Fruit fly (Drosophila melanogaster) whole organism, embryonic: ENCODE measurements around the gene CG13465.

Experiments
- Adf1 ChIP-seq: fragments of 200-800 bp; sonication (Bioruptor generic); IDR thresholded peaks from 2 replicates; pipeline ENCODE4 v1.3.6; 2022; ENCODE audit warnings: missing biosample characterization, missing genetic modification characterization
- C15 ChIP-seq: fragments of 200-800 bp; sonication (Bioruptor generic); IDR thresholded peaks from 3 replicates; pipeline ENCODE4 v1.3.6; 2022; ENCODE audit warnings: missing biosample characterization, missing genetic modification characterization
- CG10147 ChIP-seq: fragments of 200-800 bp; sonication (Bioruptor generic); optimal IDR thresholded peaks from 2 replicates; lab custom pipeline; 2019; ENCODE audit warnings: missing biosample characterization, mild to moderate bottlenecking, missing genetic modification characterization, moderate library complexity
- CG1024 ChIP-seq: fragments of 200-800 bp; sonication (Bioruptor generic); IDR thresholded peaks from 2 replicates; pipeline ENCODE4 v1.3.6; 2022; ENCODE audit warnings: missing biosample characterization, missing genetic modification characterization
- CG10431 ChIP-seq: fragments of 200-800 bp; sonication (Bioruptor generic); optimal IDR thresholded peaks from 3 replicates; lab custom pipeline; 2018; ENCODE audit warnings: missing biosample characterization, mild to moderate bottlenecking, missing genetic modification characterization
- CG10959 ChIP-seq: fragments of 200-800 bp; sonication (Bioruptor generic); IDR thresholded peaks from 2 replicates; pipeline ENCODE4 v1.3.6; 2022; ENCODE audit warnings: missing biosample characterization, missing genetic modification characterization
- CG12391 ChIP-seq: fragments of 200-800 bp; sonication (Bioruptor generic); optimal IDR thresholded peaks from 3 replicates; lab custom pipeline; 2018; ENCODE audit warnings: missing biosample characterization, mild to moderate bottlenecking, missing genetic modification characterization, moderate library complexity
- CG17359 ChIP-seq: fragments of 200-800 bp; sonication (Bioruptor generic); optimal IDR thresholded peaks from 3 replicates; lab custom pipeline; 2018; ENCODE audit warnings: missing biosample characterization, mild to moderate bottlenecking, missing genetic modification characterization, moderate library complexity
- CG17361 ChIP-seq: fragments of 200-800 bp; sonication (Bioruptor generic); IDR thresholded peaks from 3 replicates; pipeline ENCODE4 v1.3.6; 2022; ENCODE audit warnings: missing biosample characterization, missing genetic modification characterization
- CG18262 ChIP-seq: fragments of 200-800 bp; optimal IDR thresholded peaks from 3 replicates; lab custom pipeline; 2019; ENCODE audit warnings: missing biosample characterization, mild to moderate bottlenecking, missing genetic modification characterization, moderate library complexity
- CG1832 ChIP-seq: fragments of 200-800 bp; sonication (Bioruptor generic); optimal IDR thresholded peaks from 2 replicates; lab custom pipeline; 2017; ENCODE audit warnings: missing biosample characterization, mild to moderate bottlenecking, missing genetic modification characterization, inconsistent platforms
- CG18476 ChIP-seq: fragments of 200-800 bp; sonication (Bioruptor generic); optimal IDR thresholded peaks from 2 replicates; lab custom pipeline; 2016; ENCODE audit warnings: missing biosample characterization, mild to moderate bottlenecking, missing genetic modification characterization
- CG18619 ChIP-seq: fragments of 200-800 bp; sonication (Bioruptor generic); optimal IDR thresholded peaks from 3 replicates; lab custom pipeline; 2017; ENCODE audit warnings: missing biosample characterization, mild to moderate bottlenecking, missing genetic modification characterization
- CG2120 ChIP-seq: fragments of 200-800 bp; sonication (Bioruptor generic); optimal IDR thresholded peaks from 3 replicates; lab custom pipeline; 2016; ENCODE audit warnings: missing biosample characterization, missing genetic modification characterization
- CG31388 ChIP-seq: fragments of 200-800 bp; sonication (Bioruptor generic); optimal IDR thresholded peaks from 2 replicates; lab custom pipeline; 2016; ENCODE audit warnings: missing biosample characterization, missing genetic modification characterization
- CG34224 ChIP-seq: fragments of 200-800 bp; sonication (Bioruptor generic); IDR thresholded peaks from 3 replicates; pipeline ENCODE4 v1.3.6; 2022; ENCODE audit warnings: missing biosample characterization, missing genetic modification characterization; ENCODE audit not compliant: partially characterized antibody
- CG4360 ChIP-seq: fragments of 200-800 bp; sonication (Bioruptor generic); IDR thresholded peaks from 2 replicates; pipeline ENCODE4 v1.3.6; 2022; ENCODE audit warnings: missing biosample characterization, missing genetic modification characterization
- CG6254 ChIP-seq: fragments of 200-800 bp; sonication (Bioruptor generic); optimal IDR thresholded peaks from 3 replicates; lab custom pipeline; 2017; ENCODE audit warnings: mild to moderate bottlenecking, missing biosample characterization, missing genetic modification reagents, missing genetic modification characterization
- CG6791 ChIP-seq: fragments of 200-800 bp; sonication (Bioruptor generic); IDR thresholded peaks from 3 replicates; pipeline ENCODE4 v1.3.6; 2022; ENCODE audit warnings: missing biosample characterization, missing genetic modification characterization; ENCODE audit not compliant: partially characterized antibody
- CG7357 ChIP-seq: fragments of 200-800 bp; sonication (Bioruptor generic); IDR thresholded peaks from 3 replicates; pipeline ENCODE4 v1.3.6; 2022; ENCODE audit warnings: missing biosample characterization, missing genetic modification characterization
- CG7963 ChIP-seq: fragments of 200-800 bp; sonication (Bioruptor generic); IDR thresholded peaks from 3 replicates; pipeline ENCODE4 v1.3.6; 2022; ENCODE audit warnings: missing biosample characterization, missing genetic modification characterization; ENCODE audit not compliant: partially characterized antibody
- CG8478 ChIP-seq: fragments of >200 bp; optimal IDR thresholded peaks from 2 replicates; lab custom pipeline; 2018
- CG9437 ChIP-seq: fragments of 200-800 bp; sonication (Bioruptor generic); optimal IDR thresholded peaks from 2 replicates; lab custom pipeline; 2018; ENCODE audit warnings: missing biosample characterization, mild to moderate bottlenecking, missing genetic modification characterization
- CG9727 ChIP-seq: fragments of 200-800 bp; sonication (Bioruptor generic); optimal IDR thresholded peaks from 3 replicates; lab custom pipeline; 2017; ENCODE audit warnings: missing biosample characterization, mild to moderate bottlenecking, missing genetic modification characterization
- CHES-1-like ChIP-seq: fragments of 200-800 bp; sonication (Bioruptor generic); optimal IDR thresholded peaks from 2 replicates; lab custom pipeline; 2016; ENCODE audit warnings: missing biosample characterization, missing genetic modification characterization
- Fer2 ChIP-seq: fragments of 200-800 bp; sonication (Bioruptor generic); optimal IDR thresholded peaks from 2 replicates; lab custom pipeline; 2018; ENCODE audit warnings: missing biosample characterization, mild to moderate bottlenecking, missing genetic modification characterization, moderate library complexity
- Fer3 ChIP-seq: fragments of 200-800 bp; sonication (Bioruptor generic); optimal IDR thresholded peaks from 2 replicates; lab custom pipeline; 2018; ENCODE audit warnings: missing biosample characterization, mild to moderate bottlenecking, missing genetic modification characterization, moderate library complexity
- Sry-β ChIP-seq: fragments of 200-800 bp; sonication (Bioruptor generic); optimal IDR thresholded peaks from 2 replicates; lab custom pipeline; 2018; ENCODE audit warnings: missing biosample characterization, mild to moderate bottlenecking, missing genetic modification characterization, moderate library complexity
- Ssrp ChIP-seq: fragments of 200-800 bp; sonication (Bioruptor generic); optimal IDR thresholded peaks from 2 replicates; lab custom pipeline; 2018; ENCODE audit warnings: missing biosample characterization, mild to moderate bottlenecking, missing genetic modification characterization, moderate library complexity
- az2 ChIP-seq: fragments of 200-800 bp; sonication (Bioruptor generic); optimal IDR thresholded peaks from 3 replicates; lab custom pipeline; 2016; ENCODE audit warnings: missing biosample characterization, missing genetic modification characterization
- cg ChIP-seq: fragments of 200-800 bp; sonication (Bioruptor generic); optimal IDR thresholded peaks from 3 replicates; lab custom pipeline; 2019; ENCODE audit warnings: missing biosample characterization, mild to moderate bottlenecking, missing genetic modification characterization, moderate library complexity
- cwo ChIP-seq: fragments of 200-800 bp; sonication (Bioruptor generic); optimal IDR thresholded peaks from 3 replicates; lab custom pipeline; 2017; ENCODE audit warnings: missing biosample characterization, missing genetic modification characterization, mild to moderate bottlenecking, moderate library complexity, missing genetic modification reagents
- da ChIP-seq: fragments of 200-800 bp; sonication (Bioruptor generic); optimal IDR thresholded peaks from 2 replicates; lab custom pipeline; 2016; ENCODE audit warnings: missing biosample characterization, missing genetic modification characterization
- eve ChIP-seq, 2 experiments: fragments of >200 bp; optimal IDR thresholded peaks; 2 replicates each; lab custom pipeline; 2017; ENCODE audit warnings: missing biosample characterization in 2 of 2, missing genetic modification characterization in 2 of 2
- gce ChIP-seq: fragments of 200-800 bp; sonication (Bioruptor generic); IDR thresholded peaks from 3 replicates; pipeline ENCODE4 v1.3.6; 2022; ENCODE audit warnings: missing biosample characterization, missing genetic modification characterization
- gcm ChIP-seq: fragments of 200-800 bp; sonication (Bioruptor generic); optimal IDR thresholded peaks from 2 replicates; lab custom pipeline; 2019; ENCODE audit warnings: missing biosample characterization, mild to moderate bottlenecking, missing genetic modification characterization, moderate library complexity
- grn ChIP-seq: fragments of 200-800 bp; sonication (Bioruptor generic); optimal IDR thresholded peaks from 3 replicates; lab custom pipeline; 2017; ENCODE audit warnings: missing biosample characterization, missing genetic modification characterization
- gsb ChIP-seq: fragments of 200-800 bp; sonication (Bioruptor generic); IDR thresholded peaks from 2 replicates; pipeline ENCODE4 v1.3.6; 2022; ENCODE audit warnings: missing biosample characterization, missing genetic modification characterization
- insv ChIP-seq, 2 experiments: fragments of 200-800 bp; sonication (Bioruptor generic); optimal IDR thresholded peaks; 3 replicates each; lab custom pipeline; 2016 to 2018; ENCODE audit warnings: missing biosample characterization in 2 of 2, missing genetic modification characterization in 2 of 2
- ken ChIP-seq: fragments of 200-800 bp; sonication (Bioruptor generic); IDR thresholded peaks from 3 replicates; pipeline ENCODE4 v1.3.6; 2022; ENCODE audit warnings: missing biosample characterization, missing genetic modification characterization
- salm ChIP-seq: fragments of 200-800 bp; sonication (Bioruptor generic); optimal IDR thresholded peaks from 2 replicates; lab custom pipeline; 2018; ENCODE audit warnings: missing biosample characterization, mild to moderate bottlenecking, missing genetic modification characterization
- schlank ChIP-seq: fragments of 200-800 bp; sonication (Bioruptor generic); optimal IDR thresholded peaks from 2 replicates; lab custom pipeline; 2018; ENCODE audit warnings: missing biosample characterization, mild to moderate bottlenecking, missing genetic modification characterization
- slp2 ChIP-seq: fragments of 200-800 bp; sonication (Bioruptor generic); optimal IDR thresholded peaks from 2 replicates; lab custom pipeline; 2016; ENCODE audit warnings: missing biosample characterization, missing genetic modification characterization
- stwl ChIP-seq: fragments of 200-800 bp; sonication (Bioruptor generic); optimal IDR thresholded peaks from 3 replicates; lab custom pipeline; 2018; ENCODE audit warnings: missing biosample characterization, mild to moderate bottlenecking, missing genetic modification characterization, moderate library complexity
- twi ChIP-seq: fragments of 200-800 bp; optimal IDR thresholded peaks from 2 replicates; lab custom pipeline; 2019; ENCODE audit warnings: missing biosample characterization, mild to moderate bottlenecking, missing genetic modification characterization, moderate library complexity
- usp ChIP-seq: fragments of >200 bp; optimal IDR thresholded peaks from 2 replicates; lab custom pipeline; 2017; ENCODE audit warnings: missing biosample characterization, missing genetic modification characterization
- wdn ChIP-seq: fragments of 200-800 bp; sonication (Bioruptor generic); IDR thresholded peaks from 2 replicates; pipeline ENCODE4 v1.3.6; 2022; ENCODE audit warnings: missing biosample characterization, missing genetic modification characterization
- zf30C ChIP-seq: fragments of 200-800 bp; sonication (Bioruptor generic); optimal IDR thresholded peaks from 3 replicates; lab custom pipeline; 2018; ENCODE audit warnings: missing biosample characterization, mild to moderate bottlenecking, missing genetic modification characterization

The CG13465 gene

dm6 chr3L:14977536-14978495, 33.7 kb upstream of the CG13465 start (continued):
- TF ChIP-seq CG9437 (GFP tag; lab: Kevin White, UChicago) (peak; percentile 71), gce (GFP tag; lab: Robert Waterston, UW) (0 out of 3 replicates have a peak, but pooled peaks have one; percentile 25), CG17361 (peak; percentile 91), CG2120 (GFP tag; lab: Kevin White, UChicago) (no peak), cwo (GFP tag; lab: Kevin White, UChicago) (no peak), CG6254 (GFP tag; lab: Kevin White, UChicago) (no peak), CG1832 (GFP tag; lab: Kevin White, UChicago) (no peak), CG1024 (GFP tag; lab: Robert Waterston, UW) (0 out of 2 replicates have a peak, but pooled peaks have one; percentile 17), az2 (GFP tag; lab: Kevin White, UChicago) (peak; percentile 65), grn (GFP tag; lab: Kevin White, UChicago) (peak; percentile 80), CG7357 (GFP tag; lab: Robert Waterston, UW) (no peak), Sry-β (no peak), schlank (tag; lab: Kevin White, UChicago) (no peak), slp2 (GFP tag; lab: Kevin White, UChicago) (peak; percentile 60), Fer3 (tag; lab: Kevin White, UChicago) (no peak), cg (GFP tag; lab: Kevin White, UChicago) (peak; percentile 91), CG10959 (GFP tag; lab: Robert Waterston, UW) (peak; percentile 34; the same call in 1 of the 2 replicates), salm (no peak), CG17359 (tag; lab: Kevin White, UChicago) (no peak), CG10147 (GFP tag; lab: Kevin White, UChicago) (no peak), CG4360 (peak; percentile 57; the same call in 1 of the 2 replicates), CG9727 (GFP tag; lab: Kevin White, UChicago) (peak; percentile 82), gsb (GFP tag; lab: Robert Waterston, UW) (no peak), ken (GFP tag; lab: Robert Waterston, UW) (peak; percentile 44; the same call in 1 of the 3 replicates), wdn (GFP tag; lab: Robert Waterston, UW) (0 out of 2 replicates have a peak, but pooled peaks have one; percentile 15), Fer2 (no peak), CHES-1-like (GFP tag; lab: Kevin White, UChicago) (peak; percentile 19), CG7963 (GFP tag; lab: Robert Waterston, UW) (no peak), CG12391 (tag; lab: Kevin White, UChicago) (peak; percentile 62), zf30C (GFP tag; lab: Kevin White, UChicago) (peak; percentile 92), CG31388 (GFP tag; lab: Kevin White, UChicago) (no peak), CG6791 (GFP tag; lab: Robert Waterston, UW) (peak; percentile 62; the same call in 1 of the 3 replicates), CG8478 (no peak), stwl (tag; lab: Kevin White, UChicago) (no peak), usp (GFP tag; lab: Kevin White, UChicago) (no peak), twi (peak; percentile 2), gcm (GFP tag; lab: Kevin White, UChicago) (peak; percentile 31), CG18619 (GFP tag; lab: Kevin White, UChicago) (peak; percentile 53), C15 (GFP tag; lab: Robert Waterston, UW) (no peak), CG34224 (GFP tag; lab: Robert Waterston, UW) (peak; percentile 38; the same call in 1 of the 3 replicates), CG18262 (tag; lab: Kevin White, UChicago) (peak; percentile 91), insv (GFP tag; optimal IDR thresholded peaks at IDR 0.05; lab: Kevin White, UChicago) (peak in 1 of 2 experiments; percentile 36), eve (GFP tag; optimal IDR thresholded peaks at IDR 0.05; lab: Kevin White, UChicago) (peak in 1 of 2 experiments; percentile 59), CG18476 (GFP tag; lab: Kevin White, UChicago) (peak; percentile 24), Adf1 (GFP tag; lab: Robert Waterston, UW) (peak; percentile 95), da (GFP tag; lab: Kevin White, UChicago) (no peak), CG10431 (GFP tag; lab: Kevin White, UChicago) (peak; percentile 27), Ssrp (tag; lab: Kevin White, UChicago) (peak; percentile 69)
